Fruit fly (Drosophila melanogaster) whole organism, embryonic: ENCODE measurements around the gene CG14022.

Source experiments
- Bgb ChIP-seq: fragments of 200-800 bp; sonication (Bioruptor generic); IDR thresholded peaks from 2 replicates; pipeline ENCODE4 v1.3.6; 2022; ENCODE audit warnings: missing biosample characterization, missing genetic modification characterization; ENCODE audit not compliant: partially characterized antibody
- CG11093 ChIP-seq: fragments of 200-800 bp; sonication (Bioruptor generic); IDR thresholded peaks from 3 replicates; pipeline ENCODE4 v1.3.6; 2022; ENCODE audit warnings: missing biosample characterization, missing genetic modification characterization
- CG11456 ChIP-seq: fragments of 200-800 bp; sonication (Bioruptor generic); IDR thresholded peaks from 3 replicates; pipeline ENCODE4 v1.3.6; 2022; ENCODE audit warnings: missing biosample characterization, missing genetic modification characterization
- CG11696 ChIP-seq: fragments of 200-800 bp; sonication (Bioruptor generic); IDR thresholded peaks from 2 replicates; pipeline ENCODE4 v1.3.6; 2022; ENCODE audit warnings: missing biosample characterization, missing genetic modification characterization
- CG17568 ChIP-seq: fragments of 200-800 bp; sonication (Bioruptor generic); optimal IDR thresholded peaks from 2 replicates; lab custom pipeline; 2018; ENCODE audit warnings: missing biosample characterization, mild to moderate bottlenecking, missing genetic modification characterization, moderate library complexity
- CoRest ChIP-seq: fragments of 200-800 bp; sonication (Bioruptor generic); optimal IDR thresholded peaks from 3 replicates; lab custom pipeline; 2018; ENCODE audit warnings: missing biosample characterization, mild to moderate bottlenecking, missing genetic modification characterization, moderate library complexity
- E2f1 ChIP-seq: fragments of 200-800 bp; sonication (Bioruptor generic); IDR thresholded peaks from 2 replicates; pipeline ENCODE4 v1.3.6; 2022; ENCODE audit warnings: missing biosample characterization, missing genetic modification characterization
- Hey ChIP-seq: fragments of 200-800 bp; sonication (Bioruptor generic); optimal IDR thresholded peaks from 3 replicates; lab custom pipeline; 2018; ENCODE audit warnings: missing biosample characterization, mild to moderate bottlenecking, missing genetic modification characterization
- Hr3 ChIP-seq: fragments of 200-800 bp; sonication (Bioruptor generic); optimal IDR thresholded peaks from 3 replicates; lab custom pipeline; 2016; ENCODE audit warnings: missing biosample characterization, missing genetic modification characterization
- az2 ChIP-seq: fragments of 200-800 bp; sonication (Bioruptor generic); optimal IDR thresholded peaks from 3 replicates; lab custom pipeline; 2016; ENCODE audit warnings: missing biosample characterization, missing genetic modification characterization
- p53 ChIP-seq: fragments of 200-800 bp; sonication (Bioruptor generic); optimal IDR thresholded peaks from 2 replicates; lab custom pipeline; 2016; ENCODE audit warnings: missing biosample characterization, missing genetic modification characterization
- phol ChIP-seq: fragments of 200-800 bp; sonication (Bioruptor generic); optimal IDR thresholded peaks from 3 replicates; lab custom pipeline; 2018; ENCODE audit warnings: missing biosample characterization, mild to moderate bottlenecking, missing genetic modification characterization, moderate library complexity
- prd ChIP-seq, 3 experiments: fragments of >200 bp in 2 of 3; fragments of 200-800 bp in 1 of 3; sonication (Bioruptor generic) in 1 of 3; optimal IDR thresholded peaks in 2 of 3; IDR thresholded peaks in 1 of 3; 2 replicates in 2 of 3; 3 replicates in 1 of 3; pipeline versions ENCODE4 v1.3.6 to Lab custom; 2017 to 2022; ENCODE audit warnings: missing biosample characterization in 1 of 3, missing genetic modification characterization in 1 of 3
- sob ChIP-seq: fragments of 200-800 bp; sonication (Bioruptor generic); IDR thresholded peaks from 2 replicates; pipeline ENCODE4 v1.3.6; 2022; ENCODE audit warnings: missing biosample characterization, missing genetic modification characterization

CG14022 gene

dm6 chr2L:5278309-5279130, 50.2 kb downstream of the CG14022 start, which contains the start of the genes Nin and Bub1 (continued):
- TF ChIP-seq E2f1 (GFP tag; lab: Robert Waterston, UW) (peak; percentile 36; the same call in 1 of the 2 replicates), sob (GFP tag; lab: Robert Waterston, UW) (peak; percentile 70; the same call in 1 of the 2 replicates), az2 (GFP tag; lab: Kevin White, UChicago) (peak; percentile 17), CG17568 (GFP tag; lab: Kevin White, UChicago) (no peak), p53 (GFP tag; lab: Kevin White, UChicago) (no peak), Hey (tag; lab: Kevin White, UChicago) (no peak), prd (optimal IDR thresholded peaks at IDR 0.05; lab: Kevin White, UChicago) (no peak), prd (GFP tag; IDR thresholded peaks at IDR 0.05; lab: Robert Waterston, UW) (peak; percentile 49; the same call in 1 of the 3 replicates), CG11456 (GFP tag; lab: Robert Waterston, UW) (peak; percentile 83; the same call in 2 of the 3 replicates), Bgb (GFP tag; lab: Robert Waterston, UW) (peak; percentile 88), CoRest (tag; lab: Kevin White, UChicago) (peak; percentile 56), phol (tag; lab: Kevin White, UChicago) (peak; percentile 37), Hr3 (GFP tag; lab: Kevin White, UChicago) (peak; percentile 29), CG11696 (GFP tag; lab: Robert Waterston, UW) (0 out of 2 replicates have a peak, but pooled peaks have one; percentile 30), CG11093 (no peak)
